Worm (Caenorhabditis elegans) whole organism, mixed stage, embryonic: Measurements from ENCODE around the gene Y17G7B.3.

Experiments used
- ces-1 ChIP-seq: fragments of 150-350 bp; optimal IDR thresholded peaks from 2 replicates; lab custom pipeline; 2014; ENCODE audit warnings: missing biosample characterization, missing genetic modification reagents, missing genetic modification characterization
- lin-13 ChIP-seq: fragments of 150-350 bp; optimal IDR thresholded peaks from 2 replicates; lab custom pipeline; 2014; ENCODE audit warnings: missing biosample characterization, missing genetic modification characterization
- nhr-237 ChIP-seq: fragments of 150-350 bp; optimal IDR thresholded peaks from 2 replicates; lab custom pipeline; 2014; ENCODE audit warnings: missing biosample characterization, missing genetic modification characterization
- nhr-76 ChIP-seq: sonication (generic microtip); optimal IDR thresholded peaks from 2 replicates; lab custom pipeline; 2017; ENCODE audit warnings: missing biosample characterization, missing genetic modification characterization
- pha-4 ChIP-seq: fragments of 150-350 bp; optimal IDR thresholded peaks from 2 replicates; lab custom pipeline; 2018; ENCODE audit warnings: missing biosample characterization, missing genetic modification reagents, missing genetic modification characterization
- unc-62 ChIP-seq: fragments of 150-350 bp; optimal IDR thresholded peaks from 2 replicates; lab custom pipeline; 2014; ENCODE audit warnings: missing biosample characterization, missing genetic modification reagents, missing genetic modification characterization

- no peak for TF ChIP-seq nhr-237 (tag; lab: Kevin White, UChicago)
- TF ChIP-seq unc-62, result no peak
- no peak for TF ChIP-seq pha-4
- TF ChIP-seq lin-13 (tag; lab: Kevin White, UChicago), result no peak
- no peak for TF ChIP-seq nhr-76 (tag; lab: Kevin White, UChicago)
- TF ChIP-seq ces-1 (GFP tag; lab: Kevin White, UChicago), result no peak
Measured at ce11 chrII:11988724-11989123, at the start of gene Y17G7B.3.
